Fruit fly (Drosophila melanogaster) whole organism, embryonic: ENCODE data around the gene CG11374.

Experiments
- Antp ChIP-seq: fragments of 200-800 bp; sonication (Bioruptor generic); optimal IDR thresholded peaks from 3 replicates; lab custom pipeline; 2016; ENCODE audit warnings: missing biosample characterization, missing genetic modification characterization
- BtbVII ChIP-seq: fragments of 200-800 bp; sonication (Bioruptor generic); optimal IDR thresholded peaks from 3 replicates; lab custom pipeline; 2017; ENCODE audit warnings: missing biosample characterization, mild to moderate bottlenecking, missing genetic modification characterization
- CG11247 ChIP-seq: fragments of 200-800 bp; sonication (Bioruptor generic); IDR thresholded peaks from 2 replicates; pipeline ENCODE4 v1.3.6; 2022; ENCODE audit warnings: missing biosample characterization, missing genetic modification characterization
- CG12155 ChIP-seq: fragments of 200-800 bp; sonication (Bioruptor generic); optimal IDR thresholded peaks from 3 replicates; lab custom pipeline; 2016; ENCODE audit warnings: missing biosample characterization, missing genetic modification characterization
- CG12659 ChIP-seq: fragments of 200-800 bp; sonication (Bioruptor generic); optimal IDR thresholded peaks from 3 replicates; lab custom pipeline; 2017; ENCODE audit warnings: mild to moderate bottlenecking, missing biosample characterization, missing genetic modification reagents, missing genetic modification characterization
- CG12942 ChIP-seq: fragments of 200-800 bp; sonication (Bioruptor generic); optimal IDR thresholded peaks from 3 replicates; lab custom pipeline; 2016; ENCODE audit warnings: missing biosample characterization, missing genetic modification characterization
- CG13296 ChIP-seq: fragments of 200-800 bp; sonication (Bioruptor generic); optimal IDR thresholded peaks from 3 replicates; lab custom pipeline; 2018; ENCODE audit warnings: missing biosample characterization, mild to moderate bottlenecking, missing genetic modification characterization
- CG14667 ChIP-seq: fragments of 200-800 bp; sonication (Bioruptor generic); IDR thresholded peaks from 2 replicates; pipeline ENCODE4 v1.3.6; 2022; ENCODE audit warnings: missing biosample characterization, missing genetic modification characterization
- CG15011 ChIP-seq: fragments of 200-800 bp; sonication (Bioruptor generic); optimal IDR thresholded peaks from 3 replicates; lab custom pipeline; 2018; ENCODE audit warnings: missing biosample characterization, mild to moderate bottlenecking, missing genetic modification characterization
- CG15269 ChIP-seq: fragments of 200-800 bp; sonication (Bioruptor generic); optimal IDR thresholded peaks from 2 replicates; lab custom pipeline; 2018; ENCODE audit warnings: missing biosample characterization, mild to moderate bottlenecking, missing genetic modification characterization, moderate library complexity
- CG15479 ChIP-seq: fragments of 200-800 bp; sonication (Bioruptor generic); optimal IDR thresholded peaks from 3 replicates; lab custom pipeline; 2019; ENCODE audit warnings: missing biosample characterization, mild to moderate bottlenecking, missing genetic modification characterization, moderate library complexity
- CG16863 ChIP-seq: fragments of 200-800 bp; sonication (Bioruptor generic); optimal IDR thresholded peaks from 3 replicates; lab custom pipeline; 2016; ENCODE audit warnings: missing biosample characterization, missing genetic modification characterization
- CG18011 ChIP-seq: fragments of 200-800 bp; sonication (Bioruptor generic); optimal IDR thresholded peaks from 2 replicates; lab custom pipeline; 2017; ENCODE audit warnings: missing biosample characterization, missing genetic modification characterization, mild to moderate bottlenecking, moderate library complexity, missing genotype
- CG2199 ChIP-seq: fragments of 200-800 bp; sonication (Bioruptor generic); IDR thresholded peaks from 3 replicates; pipeline ENCODE4 v1.3.6; 2022; ENCODE audit warnings: missing biosample characterization, missing genetic modification characterization
- CG33213 ChIP-seq: fragments of 200-800 bp; sonication (Bioruptor generic); optimal IDR thresholded peaks from 3 replicates; lab custom pipeline; 2016; ENCODE audit warnings: missing biosample characterization, missing genetic modification characterization
- CG34224 ChIP-seq: fragments of 200-800 bp; sonication (Bioruptor generic); IDR thresholded peaks from 3 replicates; pipeline ENCODE4 v1.3.6; 2022; ENCODE audit warnings: missing biosample characterization, missing genetic modification characterization; ENCODE audit not compliant: partially characterized antibody
- CG4820 ChIP-seq: fragments of 200-800 bp; sonication (Bioruptor generic); optimal IDR thresholded peaks from 3 replicates; lab custom pipeline; 2016; ENCODE audit warnings: missing biosample characterization, missing genetic modification characterization
- CG5180 ChIP-seq: fragments of 200-800 bp; sonication (Bioruptor generic); optimal IDR thresholded peaks from 3 replicates; lab custom pipeline; 2017; ENCODE audit warnings: missing biosample characterization, missing genetic modification characterization, mild to moderate bottlenecking, moderate library complexity, missing genetic modification reagents
- CG6689 ChIP-seq: fragments of 200-800 bp; sonication (Bioruptor generic); IDR thresholded peaks from 2 replicates; pipeline ENCODE4 v1.3.6; 2022; ENCODE audit warnings: missing biosample characterization, missing genetic modification characterization
- CG9215 ChIP-seq: fragments of 200-800 bp; sonication (Bioruptor generic); IDR thresholded peaks from 2 replicates; pipeline ENCODE4 v1.3.6; 2022; ENCODE audit warnings: missing biosample characterization, missing genetic modification characterization
- CTCF ChIP-seq: fragments of 200-800 bp; sonication (Bioruptor generic); optimal IDR thresholded peaks from 2 replicates; lab custom pipeline; 2017; ENCODE audit warnings: missing biosample characterization, mild to moderate bottlenecking, missing genetic modification characterization, moderate library complexity
- Dfd ChIP-seq, 2 experiments: fragments of >200 bp; optimal IDR thresholded peaks; 2 replicates each; lab custom pipeline; 2017; ENCODE audit warnings: missing biosample characterization in 2 of 2, missing genetic modification characterization in 2 of 2
- Med ChIP-seq: fragments of 200-800 bp; sonication (Bioruptor generic); peaks from one replicate; lab custom pipeline; 2016; ENCODE audit warnings: missing biosample characterization, missing genetic modification characterization, mild to moderate bottlenecking, inconsistent platforms, moderate library complexity
- Meics ChIP-seq: fragments of 200-800 bp; sonication (Bioruptor generic); optimal IDR thresholded peaks from 2 replicates; lab custom pipeline; 2017; ENCODE audit warnings: missing biosample characterization, mild to moderate bottlenecking, missing genetic modification characterization
- NFAT ChIP-seq: fragments of 200-800 bp; sonication (Bioruptor generic); IDR thresholded peaks from 2 replicates; pipeline ENCODE4 v1.3.6; 2022; ENCODE audit warnings: missing biosample characterization, missing genetic modification characterization
- PHDP ChIP-seq: fragments of 200-800 bp; sonication (Bioruptor generic); optimal IDR thresholded peaks from 3 replicates; lab custom pipeline; 2018; ENCODE audit warnings: missing biosample characterization, mild to moderate bottlenecking, missing genetic modification characterization, moderate library complexity
- Rfx ChIP-seq: fragments of 200-800 bp; sonication (Bioruptor generic); IDR thresholded peaks from 2 replicates; pipeline ENCODE4 v1.3.6; 2022; ENCODE audit warnings: missing biosample characterization, missing genetic modification characterization
- Scr ChIP-seq: fragments of 200-800 bp; sonication (Bioruptor generic); IDR thresholded peaks from 2 replicates; pipeline ENCODE4 v1.3.6; 2022; ENCODE audit warnings: missing biosample characterization, missing genetic modification characterization; ENCODE audit not compliant: partially characterized antibody
- Usf ChIP-seq: fragments of 200-800 bp; sonication (Bioruptor generic); optimal IDR thresholded peaks from 2 replicates; lab custom pipeline; 2017; ENCODE audit warnings: missing genotype, missing biosample characterization, missing genetic modification characterization
- chinmo ChIP-seq: fragments of 200-800 bp; sonication (Bioruptor generic); IDR thresholded peaks from 4 replicates; pipeline ENCODE4 v1.3.6; 2022; ENCODE audit warnings: missing biosample characterization, missing genetic modification characterization; ENCODE audit not compliant: partially characterized antibody
- corto ChIP-seq: fragments of 200-800 bp; sonication (Bioruptor generic); optimal IDR thresholded peaks from 2 replicates; lab custom pipeline; 2016; ENCODE audit warnings: missing biosample characterization, mild to moderate bottlenecking, missing genetic modification characterization, moderate library complexity
- dan ChIP-seq: fragments of 200-800 bp; sonication (Bioruptor generic); IDR thresholded peaks from 2 replicates; pipeline ENCODE4 v1.3.6; 2022; ENCODE audit warnings: missing biosample characterization, missing genetic modification characterization
- dm ChIP-seq: fragments of 200-800 bp; sonication (Bioruptor generic); optimal IDR thresholded peaks from 3 replicates; lab custom pipeline; 2016; ENCODE audit warnings: missing biosample characterization, missing genetic modification characterization
- eve ChIP-seq, 2 experiments: fragments of >200 bp; optimal IDR thresholded peaks; 2 replicates each; lab custom pipeline; 2017; ENCODE audit warnings: missing biosample characterization in 2 of 2, missing genetic modification characterization in 2 of 2
- fru ChIP-seq: fragments of >200 bp; optimal IDR thresholded peaks from 2 replicates; lab custom pipeline; 2017
- gsb-n ChIP-seq: fragments of 200-800 bp; sonication (Bioruptor generic); optimal IDR thresholded peaks from 3 replicates; lab custom pipeline; 2018; ENCODE audit warnings: missing biosample characterization, mild to moderate bottlenecking, missing genetic modification characterization
- knrl ChIP-seq: fragments of 200-800 bp; sonication (Bioruptor generic); IDR thresholded peaks from 3 replicates; pipeline ENCODE4 v1.3.6; 2022; ENCODE audit warnings: missing biosample characterization, missing genetic modification characterization; ENCODE audit not compliant: partially characterized antibody
- lab ChIP-seq: fragments of 200-800 bp; sonication (Bioruptor generic); optimal IDR thresholded peaks from 3 replicates; lab custom pipeline; 2017; ENCODE audit warnings: missing biosample characterization, missing genetic modification characterization, mild to moderate bottlenecking, moderate library complexity, missing genetic modification reagents
- pan ChIP-seq, 4 experiments: fragments of >200 bp in 3 of 4; fragments of 200-800 bp in 1 of 4; sonication (Bioruptor generic) in 1 of 4; optimal IDR thresholded peaks in 3 of 4; IDR thresholded peaks in 1 of 4; 2 replicates each; pipeline versions ENCODE4 v1.3.6 to Lab custom; 2017 to 2022; ENCODE audit warnings: missing biosample characterization in 2 of 4, missing genetic modification characterization in 2 of 4, mixed read lengths in 1 of 4
- sens ChIP-seq: fragments of 200-800 bp; sonication (Bioruptor generic); peaks from one replicate; lab custom pipeline; 2016; ENCODE audit warnings: missing biosample characterization, missing genetic modification characterization
- sens-2 ChIP-seq: fragments of 200-800 bp; sonication (Bioruptor generic); IDR thresholded peaks from 2 replicates; pipeline ENCODE4 v1.3.6; 2022; ENCODE audit warnings: missing biosample characterization, missing genetic modification characterization
- sisA ChIP-seq: fragments of 200-800 bp; sonication (Bioruptor generic); IDR thresholded peaks from 2 replicates; pipeline ENCODE4 v1.3.6; 2022; ENCODE audit warnings: missing biosample characterization, missing genetic modification characterization
- slbo ChIP-seq: fragments of 200-800 bp; sonication (Bioruptor generic); IDR thresholded peaks from 2 replicates; pipeline ENCODE4 v1.3.6; 2022; ENCODE audit warnings: missing biosample characterization, missing genetic modification characterization
- sob ChIP-seq: fragments of 200-800 bp; sonication (Bioruptor generic); IDR thresholded peaks from 2 replicates; pipeline ENCODE4 v1.3.6; 2022; ENCODE audit warnings: missing biosample characterization, missing genetic modification characterization
- tll ChIP-seq, 2 experiments: fragments of 200-800 bp in 1 of 2; fragments of >200 bp in 1 of 2; sonication (Bioruptor generic) in 1 of 2; optimal IDR thresholded peaks; 2 replicates each; lab custom pipeline; 2017 to 2019; ENCODE audit warnings: missing biosample characterization in 2 of 2, missing genetic modification characterization in 2 of 2, mild to moderate bottlenecking in 1 of 2, moderate library complexity in 1 of 2
- tx ChIP-seq: fragments of 200-800 bp; sonication (Bioruptor generic); optimal IDR thresholded peaks from 2 replicates; lab custom pipeline; 2016; ENCODE audit warnings: missing biosample characterization, missing genetic modification characterization
- unpg ChIP-seq: fragments of 200-800 bp; sonication (Bioruptor generic); optimal IDR thresholded peaks from 3 replicates; lab custom pipeline; 2018; ENCODE audit warnings: missing biosample characterization, mild to moderate bottlenecking, missing genetic modification characterization, moderate library complexity
- vvl ChIP-seq: fragments of 200-800 bp; sonication (Bioruptor generic); IDR thresholded peaks from 2 replicates; pipeline ENCODE4 v1.3.6; 2022; ENCODE audit warnings: missing biosample characterization, missing genetic modification characterization

The CG11374 gene

dm6 chr2L:72752-73435 lies 3.3 kb upstream of the CG11374 start (continued):
- no peak for TF ChIP-seq tll (GFP tag; optimal IDR thresholded peaks at IDR 0.05; lab: Kevin White, UChicago)
- TF ChIP-seq vvl (GFP tag; lab: Robert Waterston, UW) = peak; percentile 88
- TF ChIP-seq Usf (GFP tag; lab: Kevin White, UChicago) = no peak
- TF ChIP-seq dm (GFP tag; lab: Kevin White, UChicago) = no peak
- TF ChIP-seq CG18011 = no peak
- 0 out of 3 replicates have a peak, but pooled peaks have one; percentile 62 for TF ChIP-seq CG2199 (GFP tag; lab: Robert Waterston, UW)
- peak; percentile 41 for TF ChIP-seq Meics (GFP tag; lab: Kevin White, UChicago)
- TF ChIP-seq CG9215 (GFP tag; lab: Robert Waterston, UW) = no peak
- TF ChIP-seq CG15479 (GFP tag; lab: Kevin White, UChicago) = no peak

dm6 chr2L:73760-74388 lies 2.3 kb upstream of the CG11374 start:
- no peak for TF ChIP-seq CG14667
- TF ChIP-seq CG12942 (GFP tag; lab: Kevin White, UChicago) = no peak
- no peak for TF ChIP-seq gsb-n (tag; lab: Kevin White, UChicago)
- TF ChIP-seq pan (optimal IDR thresholded peaks at IDR 0.05; lab: Kevin White, UChicago) = no peak
- TF ChIP-seq pan (GFP tag; optimal IDR thresholded peaks at IDR 0.05 in 1 of 2, IDR thresholded peaks at IDR 0.05 in 1 of 2) = no peak
- peak; percentile 25 for TF ChIP-seq sens (GFP tag; lab: Kevin White, UChicago)
- TF ChIP-seq sisA (GFP tag; lab: Robert Waterston, UW) = no peak
- no peak for TF ChIP-seq PHDP
- TF ChIP-seq knrl (GFP tag; lab: Robert Waterston, UW) = no peak
- peak; percentile 2 for TF ChIP-seq CG5180 (GFP tag; lab: Kevin White, UChicago)
- TF ChIP-seq corto (GFP tag; lab: Kevin White, UChicago) = no peak
- TF ChIP-seq BtbVII (GFP tag; lab: Kevin White, UChicago) = peak; percentile 7
- no peak for TF ChIP-seq CG4820 (GFP tag; lab: Kevin White, UChicago)
- 0 out of 4 replicates have a peak, but pooled peaks have one; percentile 37 for TF ChIP-seq chinmo (GFP tag; lab: Robert Waterston, UW)
- TF ChIP-seq tx = no peak
- no peak for TF ChIP-seq Dfd (GFP tag; optimal IDR thresholded peaks at IDR 0.05; lab: Kevin White, UChicago)
- no peak for TF ChIP-seq NFAT (GFP tag; lab: Robert Waterston, UW)
- no peak for TF ChIP-seq Antp (GFP tag; lab: Kevin White, UChicago)
- no peak for TF ChIP-seq CG33213 (GFP tag; lab: Kevin White, UChicago)
- TF ChIP-seq CG15269 (tag; lab: Kevin White, UChicago) = no peak
- TF ChIP-seq CG12155 (GFP tag; lab: Kevin White, UChicago) = no peak
- peak; percentile 11 for TF ChIP-seq CG13296
- no peak for TF ChIP-seq CTCF (GFP tag; lab: Kevin White, UChicago)
- TF ChIP-seq CG16863 (GFP tag; lab: Kevin White, UChicago) = no peak
- no peak for TF ChIP-seq dan (GFP tag; lab: Robert Waterston, UW)
- TF ChIP-seq CG15011 (GFP tag; lab: Kevin White, UChicago) = no peak
- TF ChIP-seq CG34224 (GFP tag; lab: Robert Waterston, UW) = no peak
- no peak for TF ChIP-seq CG12659 (GFP tag; lab: Kevin White, UChicago)
- TF ChIP-seq Med = peak; percentile 42
- TF ChIP-seq slbo (GFP tag; lab: Robert Waterston, UW) = no peak
- no peak for TF ChIP-seq sens-2 (GFP tag; lab: Robert Waterston, UW)
- no peak for TF ChIP-seq Scr (GFP tag; lab: Robert Waterston, UW)
- peak; percentile 25; the same call in 1 of the 2 replicates for TF ChIP-seq Rfx (GFP tag; lab: Robert Waterston, UW)
- TF ChIP-seq eve (GFP tag; optimal IDR thresholded peaks at IDR 0.05; lab: Kevin White, UChicago) = peak in 1 of 2 experiments; percentile 26
- TF ChIP-seq CG11247 = no peak
- TF ChIP-seq sob (GFP tag; lab: Robert Waterston, UW) = no peak
- TF ChIP-seq fru (lab: Kevin White, UChicago) = no peak
- no peak for TF ChIP-seq unpg
- no peak for TF ChIP-seq CG6689 (GFP tag; lab: Robert Waterston, UW)
- TF ChIP-seq lab (GFP tag; lab: Kevin White, UChicago) = peak; percentile 12
